Fruit fly (Drosophila melanogaster) whole organism, pupa: ENCODE results near the gene ALiX.

Experiments
- CG10348 ChIP-seq: fragments of 200-800 bp; sonication (Bioruptor generic); IDR thresholded peaks from 2 replicates; pipeline ENCODE4 v1.3.6; 2022; ENCODE audit warnings: missing biosample characterization, missing genetic modification characterization
- CG13204 ChIP-seq: fragments of 200-800 bp; sonication (Bioruptor generic); optimal IDR thresholded peaks from 2 replicates; lab custom pipeline; 2018; ENCODE audit warnings: missing biosample characterization, mild to moderate bottlenecking, missing genetic modification characterization, moderate library complexity
- CG14655 ChIP-seq: fragments of 200-800 bp; sonication (Bioruptor generic); optimal IDR thresholded peaks from 3 replicates; lab custom pipeline; 2017; ENCODE audit warnings: mild to moderate bottlenecking, missing biosample characterization, missing genetic modification reagents, missing genetic modification characterization
- CG15710 ChIP-seq: fragments of 200-800 bp; sonication (Bioruptor generic); optimal IDR thresholded peaks from 2 replicates; lab custom pipeline; 2018; ENCODE audit warnings: missing biosample characterization, mild to moderate bottlenecking, missing genetic modification characterization, moderate library complexity
- CG32121 ChIP-seq: fragments of 200-800 bp; sonication (Bioruptor generic); IDR thresholded peaks from 2 replicates; pipeline ENCODE4 v1.3.6; 2022; ENCODE audit warnings: missing biosample characterization, missing genetic modification characterization
- CG9948 ChIP-seq: fragments of 200-800 bp; sonication (Bioruptor generic); optimal IDR thresholded peaks from 2 replicates; lab custom pipeline; 2018; ENCODE audit warnings: missing biosample characterization, mild to moderate bottlenecking, missing genetic modification characterization, moderate library complexity
- D1 ChIP-seq: fragments of 200-800 bp; sonication (Bioruptor generic); optimal IDR thresholded peaks from 2 replicates; lab custom pipeline; 2018; ENCODE audit warnings: missing biosample characterization, mild to moderate bottlenecking, missing genetic modification characterization, moderate library complexity
- EcR ChIP-seq: fragments of 200-800 bp; sonication (Bioruptor generic); optimal IDR thresholded peaks from 3 replicates; lab custom pipeline; 2019; ENCODE audit warnings: missing biosample characterization, missing genetic modification characterization, mild to moderate bottlenecking, moderate library complexity, missing genetic modification reagents
- Pif1A ChIP-seq: fragments of 200-800 bp; sonication (Bioruptor generic); optimal IDR thresholded peaks from 3 replicates; lab custom pipeline; 2016; ENCODE audit warnings: missing biosample characterization, missing genetic modification characterization
- Pif1B ChIP-seq: fragments of 200-800 bp; sonication (Bioruptor generic); optimal IDR thresholded peaks from 3 replicates; lab custom pipeline; 2016; ENCODE audit warnings: missing biosample characterization, missing genetic modification characterization
- Snoo ChIP-seq: fragments of 200-800 bp; sonication (Bioruptor generic); optimal IDR thresholded peaks from 3 replicates; lab custom pipeline; 2017; ENCODE audit warnings: missing biosample characterization, mild to moderate bottlenecking, missing genetic modification characterization, inconsistent platforms
- fd96Ca ChIP-seq: fragments of 200-800 bp; sonication (Bioruptor generic); IDR thresholded peaks from 3 replicates; pipeline ENCODE4 v1.3.6; 2022; ENCODE audit warnings: missing biosample characterization, missing genetic modification characterization
- rn ChIP-seq: fragments of 200-800 bp; sonication (Bioruptor generic); IDR thresholded peaks from 2 replicates; pipeline ENCODE4 v1.3.6; 2022; ENCODE audit warnings: missing biosample characterization, missing genetic modification characterization

dm6 chr3R:27647817-27648216 is 52.1 kb downstream of the ALiX start:
- TF ChIP-seq EcR (no peak), CG10348 (no peak), CG32121 (GFP tag; lab: Robert Waterston, UW) (no peak), CG15710 (no peak), CG14655 (GFP tag; lab: Kevin White, UChicago) (no peak), Pif1B (no peak), Pif1A (GFP tag; lab: Kevin White, UChicago) (no peak), CG9948 (tag; lab: Kevin White, UChicago) (no peak), fd96Ca (GFP tag; lab: Robert Waterston, UW) (no peak), Snoo (tag; lab: Kevin White, UChicago) (no peak), CG13204 (no peak), rn (GFP tag; lab: Robert Waterston, UW) (no peak), D1 (tag; lab: Kevin White, UChicago) (no peak)
